Fruit fly (Drosophila melanogaster) whole organism, prepupa: ENCODE data around the gene cact.

ENCODE experiments used
- Blimp-1 ChIP-seq: fragments of 200-800 bp; sonication (Bioruptor generic); optimal IDR thresholded peaks from 3 replicates; lab custom pipeline; 2017; ENCODE audit warnings: missing biosample characterization, missing genetic modification characterization, mild to moderate bottlenecking, moderate library complexity, missing genetic modification reagents
- CG10631 ChIP-seq: fragments of 200-800 bp; sonication (Bioruptor generic); optimal IDR thresholded peaks from 2 replicates; lab custom pipeline; 2016; ENCODE audit warnings: missing biosample characterization, missing genetic modification characterization
- CG10669 ChIP-seq: fragments of 200-800 bp; sonication (Bioruptor generic); optimal IDR thresholded peaks from 3 replicates; lab custom pipeline; 2018; ENCODE audit warnings: missing biosample characterization, mild to moderate bottlenecking, missing genetic modification characterization, moderate library complexity
- CG11294 ChIP-seq: fragments of 200-800 bp; sonication (Bioruptor generic); IDR thresholded peaks from 2 replicates; pipeline ENCODE4 v1.3.6; 2022; ENCODE audit warnings: missing biosample characterization, missing genetic modification characterization
- CG11762 ChIP-seq: fragments of 200-800 bp; sonication (Bioruptor generic); optimal IDR thresholded peaks from 3 replicates; lab custom pipeline; 2016; ENCODE audit warnings: missing biosample characterization, missing genetic modification characterization; ENCODE audit not compliant: insufficient read depth
- CG11902 ChIP-seq: fragments of 200-800 bp; sonication (Bioruptor generic); optimal IDR thresholded peaks from 3 replicates; lab custom pipeline; 2016; ENCODE audit warnings: missing biosample characterization, missing genetic modification characterization
- CG15336 ChIP-seq: fragments of 200-800 bp; sonication (Bioruptor generic); IDR thresholded peaks from 2 replicates; pipeline ENCODE4 v1.3.6; 2022; ENCODE audit warnings: missing biosample characterization, missing genetic modification characterization
- CG1621 ChIP-seq: fragments of 200-800 bp; sonication (Bioruptor generic); optimal IDR thresholded peaks from 3 replicates; lab custom pipeline; 2018; ENCODE audit warnings: missing biosample characterization, mild to moderate bottlenecking, missing genetic modification characterization
- CG16779 ChIP-seq: fragments of 200-800 bp; sonication (Bioruptor generic); optimal IDR thresholded peaks from 3 replicates; lab custom pipeline; 2017; ENCODE audit warnings: missing biosample characterization, mild to moderate bottlenecking, missing genetic modification characterization
- CG3032 ChIP-seq: fragments of 200-800 bp; optimal IDR thresholded peaks from 2 replicates; lab custom pipeline; 2019; ENCODE audit warnings: missing biosample characterization, mild to moderate bottlenecking, missing genetic modification characterization, moderate library complexity
- CG31627 ChIP-seq: fragments of 200-800 bp; sonication (Bioruptor generic); optimal IDR thresholded peaks from 3 replicates; lab custom pipeline; 2016; ENCODE audit warnings: missing biosample characterization, missing genetic modification characterization
- CG32006 ChIP-seq: fragments of 200-800 bp; sonication (Bioruptor generic); optimal IDR thresholded peaks from 3 replicates; lab custom pipeline; 2017; ENCODE audit warnings: missing biosample characterization, mild to moderate bottlenecking, missing genetic modification characterization
- CG3919 ChIP-seq: fragments of 200-800 bp; sonication (Bioruptor generic); optimal IDR thresholded peaks from 3 replicates; lab custom pipeline; 2016; ENCODE audit warnings: missing biosample characterization, missing genetic modification characterization
- CG4318 ChIP-seq: fragments of 200-800 bp; sonication (Bioruptor generic); optimal IDR thresholded peaks from 3 replicates; lab custom pipeline; 2017; ENCODE audit warnings: missing biosample characterization, mild to moderate bottlenecking, missing genetic modification characterization
- CG6854 ChIP-seq: fragments of 200-800 bp; sonication (Bioruptor generic); optimal IDR thresholded peaks from 2 replicates; lab custom pipeline; 2017; ENCODE audit warnings: missing biosample characterization, mild to moderate bottlenecking, missing genetic modification characterization
- CG7368 ChIP-seq: fragments of 200-800 bp; sonication (Bioruptor generic); optimal IDR thresholded peaks from 3 replicates; lab custom pipeline; 2016; ENCODE audit warnings: missing biosample characterization, missing genetic modification characterization
- CG8119 ChIP-seq: fragments of 200-800 bp; sonication (Bioruptor generic); IDR thresholded peaks from 3 replicates; pipeline ENCODE4 v1.3.6; 2022; ENCODE audit warnings: missing biosample characterization, missing genetic modification characterization
- CG8319 ChIP-seq: fragments of 200-800 bp; sonication (Bioruptor generic); optimal IDR thresholded peaks from 3 replicates; lab custom pipeline; 2016; ENCODE audit warnings: missing biosample characterization, missing genetic modification characterization
- CG8632 ChIP-seq: fragments of 200-800 bp; sonication (Bioruptor generic); optimal IDR thresholded peaks from 3 replicates; lab custom pipeline; 2016; ENCODE audit warnings: missing biosample characterization, missing genetic modification characterization
- Eip78C ChIP-seq: fragments of 200-800 bp; sonication (Bioruptor generic); peaks from one replicate; lab custom pipeline; 2016; ENCODE audit warnings: missing biosample characterization, missing genetic modification characterization
- Eip93F ChIP-seq: fragments of 200-800 bp; sonication (Bioruptor generic); optimal IDR thresholded peaks from 2 replicates; lab custom pipeline; 2016; ENCODE audit warnings: missing biosample characterization, mild to moderate bottlenecking, missing genetic modification characterization
- Ets21C ChIP-seq: fragments of 200-800 bp; sonication (Bioruptor generic); optimal IDR thresholded peaks from 3 replicates; lab custom pipeline; 2016; ENCODE audit warnings: missing biosample characterization, missing genetic modification characterization
- Ets96B ChIP-seq: fragments of 200-800 bp; optimal IDR thresholded peaks from 2 replicates; lab custom pipeline; 2019; ENCODE audit warnings: missing biosample characterization, mild to moderate bottlenecking, missing genetic modification characterization, moderate library complexity
- Gug ChIP-seq: fragments of 200-800 bp; sonication (Bioruptor generic); IDR thresholded peaks from 2 replicates; pipeline ENCODE4 v1.3.6; 2022; ENCODE audit warnings: missing biosample characterization, missing genetic modification characterization
- Hr38 ChIP-seq: sonication (Bioruptor generic); optimal IDR thresholded peaks from 2 replicates; lab custom pipeline; 2016; ENCODE audit warnings: missing biosample characterization, missing genetic modification characterization
- Hr39 ChIP-seq: fragments of 200-800 bp; sonication (Bioruptor generic); optimal IDR thresholded peaks from 2 replicates; lab custom pipeline; 2016; ENCODE audit warnings: missing biosample characterization, missing genetic modification characterization
- Hr4 ChIP-seq: fragments of 200-800 bp; sonication (Bioruptor generic); optimal IDR thresholded peaks from 3 replicates; lab custom pipeline; 2016; ENCODE audit warnings: missing biosample characterization, missing genetic modification characterization
- Met ChIP-seq: fragments of 200-800 bp; sonication (Bioruptor generic); optimal IDR thresholded peaks from 3 replicates; lab custom pipeline; 2016; ENCODE audit warnings: missing biosample characterization, missing genetic modification characterization
- OdsH ChIP-seq: fragments of 200-800 bp; sonication (Bioruptor generic); optimal IDR thresholded peaks from 3 replicates; lab custom pipeline; 2016; ENCODE audit warnings: missing biosample characterization, missing genetic modification characterization
- Smox ChIP-seq: fragments of 200-800 bp; sonication (Bioruptor generic); optimal IDR thresholded peaks from 3 replicates; lab custom pipeline; 2016; ENCODE audit warnings: missing biosample characterization, missing genetic modification characterization
- Sox102F ChIP-seq: fragments of 200-800 bp; sonication (Bioruptor generic); optimal IDR thresholded peaks from 2 replicates; lab custom pipeline; 2016; ENCODE audit warnings: missing biosample characterization, mild to moderate bottlenecking, missing genetic modification characterization
- Sox14 ChIP-seq: fragments of 200-800 bp; sonication (Bioruptor generic); optimal IDR thresholded peaks from 3 replicates; lab custom pipeline; 2016; ENCODE audit warnings: missing biosample characterization, missing genetic modification characterization
- Sox15 ChIP-seq: fragments of 200-800 bp; sonication (Bioruptor generic); optimal IDR thresholded peaks from 3 replicates; lab custom pipeline; 2016; ENCODE audit warnings: missing biosample characterization, missing genetic modification characterization
- achi ChIP-seq: fragments of 200-800 bp; sonication (Bioruptor generic); optimal IDR thresholded peaks from 3 replicates; lab custom pipeline; 2016; ENCODE audit warnings: missing biosample characterization, missing genetic modification characterization
- acj6 ChIP-seq: fragments of 200-800 bp; sonication (Bioruptor generic); optimal IDR thresholded peaks from 3 replicates; lab custom pipeline; 2016; ENCODE audit warnings: missing biosample characterization, missing genetic modification characterization
- dac ChIP-seq: fragments of 200-800 bp; sonication (Bioruptor generic); optimal IDR thresholded peaks from 2 replicates; lab custom pipeline; 2017; ENCODE audit warnings: missing biosample characterization, mild to moderate bottlenecking, missing genetic modification characterization
- dsx ChIP-seq: fragments of 200-800 bp; optimal IDR thresholded peaks from 3 replicates; lab custom pipeline; 2019; ENCODE audit warnings: missing biosample characterization, mild to moderate bottlenecking, missing genetic modification characterization, moderate library complexity; ENCODE audit not compliant: poor library complexity, severe bottlenecking
- eg ChIP-seq: fragments of 200-800 bp; sonication (Bioruptor generic); IDR thresholded peaks from 3 replicates; pipeline ENCODE4 v1.3.6; 2022; ENCODE audit warnings: missing biosample characterization, missing genetic modification characterization
- esn ChIP-seq: fragments of 200-800 bp; sonication (Bioruptor generic); optimal IDR thresholded peaks from 2 replicates; lab custom pipeline; 2016; ENCODE audit warnings: missing biosample characterization, mild to moderate bottlenecking, missing genetic modification characterization, moderate library complexity
- fd59A ChIP-seq: fragments of 200-800 bp; sonication (Bioruptor generic); optimal IDR thresholded peaks from 2 replicates; lab custom pipeline; 2017; ENCODE audit warnings: missing biosample characterization, mild to moderate bottlenecking, missing genetic modification characterization, missing genetic modification reagents
- fd85E ChIP-seq: fragments of 200-800 bp; sonication (Bioruptor generic); optimal IDR thresholded peaks from 3 replicates; lab custom pipeline; 2016; ENCODE audit warnings: missing biosample characterization, missing genetic modification characterization
- fkh ChIP-seq: fragments of 200-800 bp; sonication (Bioruptor generic); optimal IDR thresholded peaks from 3 replicates; lab custom pipeline; 2017; ENCODE audit warnings: missing biosample characterization, mild to moderate bottlenecking, missing genetic modification characterization, moderate library complexity
- lz ChIP-seq: fragments of 200-800 bp; sonication (Bioruptor generic); optimal IDR thresholded peaks from 3 replicates; lab custom pipeline; 2016; ENCODE audit warnings: missing biosample characterization, missing genetic modification characterization
- net ChIP-seq: fragments of 200-800 bp; sonication (Bioruptor generic); optimal IDR thresholded peaks from 3 replicates; lab custom pipeline; 2016; ENCODE audit warnings: missing biosample characterization, missing genetic modification characterization
- salr ChIP-seq, 2 experiments: fragments of 200-800 bp; sonication (Bioruptor generic); optimal IDR thresholded peaks; 3 replicates each; lab custom pipeline; 2016 to 2018; ENCODE audit warnings: missing biosample characterization in 2 of 2, missing genetic modification characterization in 2 of 2, mild to moderate bottlenecking in 1 of 2
- spab ChIP-seq: fragments of 200-800 bp; sonication (Bioruptor generic); optimal IDR thresholded peaks from 2 replicates; lab custom pipeline; 2017; ENCODE audit warnings: missing biosample characterization, mild to moderate bottlenecking, missing genetic modification characterization, missing genetic modification reagents
- ss ChIP-seq, 2 experiments: fragments of 200-800 bp; sonication (Bioruptor generic); optimal IDR thresholded peaks; 2 replicates in 1 of 2; 3 replicates in 1 of 2; lab custom pipeline; 2017 to 2018; ENCODE audit warnings: mild to moderate bottlenecking in 2 of 2, missing biosample characterization in 2 of 2, missing genetic modification characterization in 2 of 2, moderate library complexity in 1 of 2
- svp ChIP-seq: fragments of 200-800 bp; sonication (Bioruptor generic); peaks from one replicate; lab custom pipeline; 2016; ENCODE audit warnings: missing biosample characterization, missing genetic modification characterization
- topi ChIP-seq: fragments of 200-800 bp; sonication (Bioruptor generic); optimal IDR thresholded peaks from 3 replicates; lab custom pipeline; 2016; ENCODE audit warnings: missing biosample characterization, missing genetic modification characterization
- vri ChIP-seq: fragments of 200-800 bp; sonication (Bioruptor generic); optimal IDR thresholded peaks from 3 replicates; lab custom pipeline; 2016; ENCODE audit warnings: missing biosample characterization, mild to moderate bottlenecking, missing genetic modification characterization

The cact gene

dm6 chr2L:16325515-16326257 is at the start of gene cact:
Gene cact, minus strand, starts transcription at chr2L:16326207.
- TF ChIP-seq salr (GFP tag; optimal IDR thresholded peaks at IDR 0.05; lab: Kevin White, UChicago) (peak; percentile 81), CG8632 (GFP tag; lab: Kevin White, UChicago) (peak; percentile 88), Met (GFP tag; lab: Kevin White, UChicago) (peak; percentile 94), Eip78C (GFP tag; lab: Kevin White, UChicago) (peak; percentile 98), svp (peak; percentile 94), Eip93F (peak; percentile 91), OdsH (peak; percentile 94), achi (peak; percentile 92), CG6854 (GFP tag; lab: Kevin White, UChicago) (peak; percentile 49), Sox14 (GFP tag; lab: Kevin White, UChicago) (peak; percentile 94), spab (GFP tag; lab: Kevin White, UChicago) (peak; percentile 69), CG7368 (peak; percentile 78), CG10669 (GFP tag; lab: Kevin White, UChicago) (peak; percentile 85), eg (GFP tag; lab: Robert Waterston, UW) (peak; percentile 92), fd85E (peak; percentile 52), CG1621 (peak; percentile 68), CG32006 (GFP tag; lab: Kevin White, UChicago) (peak; percentile 92), Sox15 (peak; percentile 89), dac (GFP tag; lab: Kevin White, UChicago) (peak; percentile 87), dsx (GFP tag; lab: Kevin White, UChicago) (peak; percentile 85), CG11294 (GFP tag; lab: Robert Waterston, UW) (peak; percentile 86), topi (GFP tag; lab: Kevin White, UChicago) (peak; percentile 92), Gug (peak; percentile 91), Hr39 (peak; percentile 94), Blimp-1 (GFP tag; lab: Kevin White, UChicago) (peak; percentile 23), CG15336 (GFP tag; lab: Robert Waterston, UW) (peak; percentile 93), CG11902 (GFP tag; lab: Kevin White, UChicago) (peak; percentile 82), CG8319 (GFP tag; lab: Kevin White, UChicago) (peak; percentile 87), CG16779 (tag; lab: Kevin White, UChicago) (peak; percentile 84), CG10631 (GFP tag; lab: Kevin White, UChicago) (peak; percentile 93), Hr4 (GFP tag; lab: Kevin White, UChicago) (peak; percentile 96), Ets21C (GFP tag; lab: Kevin White, UChicago) (peak; percentile 92), CG8119 (GFP tag; lab: Robert Waterston, UW) (peak; percentile 92), acj6 (GFP tag; lab: Kevin White, UChicago) (peak; percentile 93), CG31627 (GFP tag; lab: Kevin White, UChicago) (peak; percentile 97), CG3032 (tag; lab: Kevin White, UChicago) (peak; percentile 88), CG11762 (GFP tag; lab: Kevin White, UChicago) (peak; percentile 63), CG4318 (GFP tag; lab: Kevin White, UChicago) (peak; percentile 83), net (peak; percentile 93), vri (GFP tag; lab: Kevin White, UChicago) (peak; percentile 84), lz (peak; percentile 96), Smox (GFP tag; lab: Kevin White, UChicago) (peak; percentile 95), fkh (peak; percentile 83), Ets96B (peak; percentile 93), Hr38 (GFP tag; lab: Kevin White, UChicago) (peak; percentile 59), esn (GFP tag; lab: Kevin White, UChicago) (peak; percentile 95), fd59A (GFP tag; lab: Kevin White, UChicago) (peak; percentile 86), ss (GFP tag; optimal IDR thresholded peaks at IDR 0.05; lab: Kevin White, UChicago) (peak; percentile 53 to 60), Sox102F (GFP tag; lab: Kevin White, UChicago) (peak; percentile 92), CG3919 (GFP tag; lab: Kevin White, UChicago) (peak; percentile 89)
